Worm (Caenorhabditis elegans) whole organism, midembryonic: ENCODE data around the gene ssna-1.

Experiments used
- T22C8.4 ChIP-seq: fragments of 200-800 bp; sonication (Bioruptor generic); IDR thresholded peaks from 2 replicates; pipeline ENCODE4 v1.3.6; 2022; ENCODE audit warnings: missing genetic modification characterization, missing compliant biosample characterization
- cog-1 ChIP-seq: sonication (generic microtip); optimal IDR thresholded peaks from 2 replicates; lab custom pipeline; 2016; ENCODE audit warnings: missing genetic modification characterization, missing compliant biosample characterization
- ztf-29 ChIP-seq: fragments of 200-800 bp; sonication (Bioruptor generic); IDR thresholded peaks from 2 replicates; pipeline ENCODE4 v1.3.6; 2022; ENCODE audit warnings: missing genetic modification reagents, missing genetic modification characterization, missing compliant biosample characterization

- TF ChIP-seq ztf-29 (GFP tag; lab: Robert Waterston, UW): no peak
- no peak for TF ChIP-seq T22C8.4 (GFP tag; lab: Robert Waterston, UW)
- TF ChIP-seq cog-1 (tag; lab: Kevin White, UChicago): no peak
Observed at ce11 chrIV:339508-339907, 48.4 kb upstream of the ssna-1 start, which contains the start of gene cdh-8.
